Worm (Caenorhabditis elegans) whole organism, young adult: ENCODE measurements around the gene Y45G5AM.4.

Source experiments
- F52B5.7 ChIP-seq: sonication (generic microtip); optimal IDR thresholded peaks from 2 replicates; lab custom pipeline; 2016; ENCODE audit warnings: mild to moderate bottlenecking, missing genetic modification characterization, missing compliant biosample characterization
- F55B11.4 ChIP-seq: sonication (generic microtip); optimal IDR thresholded peaks from 2 replicates; lab custom pipeline; 2016; ENCODE audit warnings: missing compliant biosample characterization, missing genetic modification characterization, borderline replicate concordance; ENCODE audit not compliant: insufficient read depth
- K11D2.4 ChIP-seq: fragments of 200-800 bp; sonication (Bioruptor generic); IDR thresholded peaks from 2 replicates; pipeline ENCODE4 v1.3.6; 2022; ENCODE audit warnings: missing genetic modification reagents, missing genetic modification characterization, missing compliant biosample characterization
- Y53G8AR.9 ChIP-seq: fragments of 200-800 bp; sonication (Bioruptor generic); conservative IDR thresholded peaks from 2 replicates; pipeline ENCODE4 v1.3.6; 2022; ENCODE audit warnings: missing genetic modification reagents, missing genetic modification characterization, missing compliant biosample characterization
- ama-1 ChIP-seq, 3 experiments: fragments of 150-350 bp in 1 of 3; sonication (generic microtip) in 2 of 3; optimal IDR thresholded peaks; 2 replicates each; lab custom pipeline; 2014 to 2018; ENCODE audit warnings: missing biosample characterization in 2 of 3, missing genetic modification characterization in 2 of 3, missing genetic modification reagents in 2 of 3
- madf-10 ChIP-seq: sonication (generic microtip); optimal IDR thresholded peaks from 2 replicates; lab custom pipeline; 2016; ENCODE audit warnings: mild to moderate bottlenecking, missing genetic modification characterization, missing compliant biosample characterization
- pha-4 ChIP-seq: fragments of 150-350 bp; sonication (generic microtip); optimal IDR thresholded peaks from 2 replicates; lab custom pipeline; 2014; ENCODE audit warnings: missing biosample characterization, missing genetic modification reagents, missing genetic modification characterization
- snpc-4 ChIP-seq, 5 experiments: fragments of 150-350 bp in 1 of 5; sonication (generic microtip) in 4 of 5; optimal IDR thresholded peaks; 2 replicates each; lab custom pipeline; 2014 to 2018; ENCODE audit warnings: missing genetic modification characterization in 5 of 5, missing biosample characterization in 3 of 5, antibody characterized with exemption in 2 of 5, mild to moderate bottlenecking in 2 of 5, missing compliant biosample characterization in 2 of 5, missing genotype in 2 of 5, moderate library complexity in 2 of 5, missing genetic modification reagents in 1 of 5
- xnd-1 ChIP-seq: sonication (generic microtip); optimal IDR thresholded peaks from 2 replicates; lab custom pipeline; 2016; ENCODE audit warnings: missing genotype, missing genetic modification reagents, missing genetic modification characterization, missing compliant biosample characterization
- zim-3 ChIP-seq: sonication (generic microtip); optimal IDR thresholded peaks from 2 replicates; lab custom pipeline; 2017; ENCODE audit warnings: mild to moderate bottlenecking, missing genetic modification characterization, moderate library complexity, missing compliant biosample characterization
- ztf-28 ChIP-seq: fragments of 200-800 bp; sonication (Bioruptor generic); IDR thresholded peaks from 2 replicates; pipeline ENCODE4 v1.3.6; 2022; ENCODE audit warnings: missing genetic modification reagents, missing genetic modification characterization, missing compliant biosample characterization

- TF ChIP-seq madf-10 (tag; lab: Kevin White, UChicago) (no peak), pha-4 (tag; lab: Kevin White, UChicago) (no peak), ztf-28 (no peak), F52B5.7 (tag; lab: Kevin White, UChicago) (no peak), Y53G8AR.9 (GFP tag; lab: Robert Waterston, UW) (no peak), K11D2.4 (GFP tag; lab: Robert Waterston, UW) (no peak), ama-1 (optimal IDR thresholded peaks at IDR 0.05; lab: Kevin White, UChicago) (no peak), ama-1 (GFP tag; optimal IDR thresholded peaks at IDR 0.05; lab: Kevin White, UChicago) (no peak), xnd-1 (no peak), zim-3 (tag; lab: Kevin White, UChicago) (no peak), F55B11.4 (tag; lab: Kevin White, UChicago) (no peak), snpc-4 (GFP tag; optimal IDR thresholded peaks at IDR 0.05; lab: Kevin White, UChicago) (no peak), snpc-4 (tag; optimal IDR thresholded peaks at IDR 0.05; lab: Kevin White, UChicago) (no peak)
Observed at ce11 chrV:4125552-4126084, 37.4 kb upstream of the Y45G5AM.4 start, which contains the start of gene T05B4.12.
